Worm (Caenorhabditis elegans): ENCODE results near the gene Y56A3A.16.

DNA sequence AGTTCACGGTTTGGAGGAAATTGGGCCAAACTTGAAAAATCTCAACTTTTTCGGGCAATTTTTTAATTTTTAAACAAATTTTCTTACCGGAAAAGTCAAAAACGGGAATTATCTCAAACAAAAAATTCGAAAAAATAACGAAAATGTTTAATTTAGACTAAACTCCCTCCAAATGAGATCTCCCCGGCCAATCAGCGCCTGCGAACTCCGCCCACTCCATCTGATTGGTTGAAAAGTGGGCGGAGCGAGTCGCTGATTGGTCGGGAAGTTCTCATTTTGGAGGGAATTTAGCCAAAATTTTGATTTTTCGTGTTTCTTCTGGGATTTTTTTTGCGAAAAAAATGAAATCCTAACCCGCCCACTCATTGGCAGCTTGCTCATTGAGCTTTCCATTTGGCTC, 17.5 kb downstream of the Y56A3A.16 start:
- TF ChIP-seq unc-39 (tag; optimal IDR thresholded peaks at IDR 0.05) (no peak), nhr-11 (tag; optimal IDR thresholded peaks at IDR 0.05) (no peak), nhr-43 (tag; optimal IDR thresholded peaks at IDR 0.05; ENCODE audit: poor library complexity, severe bottlenecking) (no peak), ZK546.5 (tag; optimal IDR thresholded peaks at IDR 0.05) (no peak)
